Fruit fly (Drosophila melanogaster): ENCODE data around the gene Dip-B.

Gene Dip-B

DNA sequence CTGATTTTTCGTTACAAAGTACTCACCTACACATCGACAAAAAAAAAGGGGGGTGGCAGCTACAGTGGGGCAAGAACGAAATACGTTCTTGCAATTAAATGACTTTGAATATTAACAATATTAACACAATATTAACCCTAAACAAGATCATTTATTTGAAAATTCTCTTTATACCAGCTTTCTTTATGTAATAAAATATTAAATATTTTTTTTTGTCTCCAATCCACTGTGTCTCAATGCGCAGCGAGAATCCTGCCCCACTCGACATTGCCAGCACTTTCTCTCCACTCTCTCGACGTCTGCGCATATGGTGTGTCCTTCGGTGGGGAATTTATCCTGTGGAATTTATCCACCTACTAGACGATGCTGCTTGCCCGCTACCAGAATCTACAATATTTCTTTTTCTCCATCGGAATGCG lies 18.4 kb downstream of the Dip-B start (continued):
- peak; percentile 52; the same call in 1 of the 2 replicates for TF ChIP-seq GATAe (GFP tag; conservative IDR thresholded peaks at IDR 0.05)
- peak; percentile 86; the same call in 1 of the 2 replicates for TF ChIP-seq bowl (GFP tag; IDR thresholded peaks at IDR 0.05)
- peak; percentile 77 for TF ChIP-seq CG5180 (GFP tag; optimal IDR thresholded peaks at IDR 0.05)
- TF ChIP-seq Usf (GFP tag; optimal IDR thresholded peaks at IDR 0.05), result peak; percentile 36
- TF ChIP-seq D (optimal IDR thresholded peaks at IDR 0.05), result no peak
- TF ChIP-seq D (GFP tag; optimal IDR thresholded peaks at IDR 0.05), result peak; percentile 88
- TF ChIP-seq fd96Cb (tag; optimal IDR thresholded peaks at IDR 0.05), result peak; percentile 86
- no peak for TF ChIP-seq bigmax (GFP tag; optimal IDR thresholded peaks at IDR 0.05)

DNA sequence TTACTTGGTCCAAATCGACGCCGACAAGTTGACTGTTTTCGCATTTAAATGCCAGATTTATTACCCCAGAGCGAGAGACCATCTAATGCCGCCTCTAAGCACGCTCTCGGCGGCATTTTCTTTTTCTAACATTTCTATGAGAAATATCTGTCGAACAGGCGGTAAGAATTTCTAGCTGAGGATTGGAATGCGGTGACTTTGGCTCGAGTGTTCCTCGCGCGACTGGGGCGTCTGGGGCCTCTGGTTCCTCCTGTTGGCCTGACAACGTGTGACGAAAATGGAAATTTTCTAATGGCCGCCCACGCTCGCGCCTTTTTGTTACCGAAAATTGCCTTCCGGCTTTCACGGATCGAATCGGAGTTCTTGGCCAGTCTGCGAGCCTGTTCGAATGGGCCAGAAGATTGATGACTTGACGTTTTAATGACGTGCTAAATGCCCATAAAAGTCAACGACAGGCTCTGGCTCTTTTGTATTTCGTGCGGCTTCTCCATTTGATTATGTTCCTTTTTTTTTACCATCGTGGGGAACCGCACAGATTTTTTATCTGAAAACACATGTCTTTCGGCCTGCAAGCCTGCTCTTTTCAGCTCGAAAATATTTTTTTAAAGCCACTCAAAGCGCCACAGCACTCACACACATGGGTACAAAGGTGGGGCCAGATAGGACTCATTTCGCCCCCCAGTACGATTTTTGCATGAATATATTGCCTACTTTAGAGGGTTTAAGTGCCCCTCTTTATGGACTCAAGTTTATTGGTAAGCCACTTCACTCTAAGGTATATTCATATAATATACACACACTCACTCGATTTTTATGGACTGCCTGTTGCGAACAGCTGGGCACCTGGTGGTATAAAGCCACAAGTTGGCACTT lies 19.3 kb downstream of the Dip-B start:
- TF ChIP-seq inv (GFP tag; IDR thresholded peaks at IDR 0.05; ENCODE audit: partially characterized antibody), result no peak
- TF ChIP-seq yki (optimal IDR thresholded peaks at IDR 0.05), result no peak
- TF ChIP-seq E2f1 (GFP tag; IDR thresholded peaks at IDR 0.05), result peak; percentile 13; the same call in 1 of the 2 replicates
- peak; percentile 98 for TF ChIP-seq abd-A (tag; optimal IDR thresholded peaks at IDR 0.05)
- no peak for TF ChIP-seq danr (GFP tag; IDR thresholded peaks at IDR 0.05)
- no peak for TF ChIP-seq B-H2 (GFP tag; optimal IDR thresholded peaks at IDR 0.05)
- TF ChIP-seq lov (optimal IDR thresholded peaks at IDR 0.05), result no peak
- no peak for TF ChIP-seq lov (GFP tag; IDR thresholded peaks at IDR 0.05)
- TF ChIP-seq Myb (GFP tag; optimal IDR thresholded peaks at IDR 0.05), result no peak
- TF ChIP-seq CG14860 (GFP tag; IDR thresholded peaks at IDR 0.05; ENCODE audit: partially characterized antibody), result no peak
- no peak for TF ChIP-seq CG11723 (GFP tag; optimal IDR thresholded peaks at IDR 0.05)
- TF ChIP-seq Hr51 (GFP tag; optimal IDR thresholded peaks at IDR 0.05), result peak in 1 of 2 experiments; percentile 16
- TF ChIP-seq gro (GFP tag; optimal IDR thresholded peaks at IDR 0.05), result peak; percentile 35
- peak; percentile 51 for TF ChIP-seq Med (GFP tag)
- TF ChIP-seq tgo (GFP tag; IDR thresholded peaks at IDR 0.05), result no peak
- TF ChIP-seq sr (GFP tag; IDR thresholded peaks at IDR 0.05), result peak; percentile 48; the same call in 1 of the 3 replicates
- peak; percentile 35; the same call in 1 of the 2 replicates for TF ChIP-seq Bgb (GFP tag; IDR thresholded peaks at IDR 0.05; ENCODE audit: partially characterized antibody)
- no peak for TF ChIP-seq amos (GFP tag; IDR thresholded peaks at IDR 0.05; ENCODE audit: partially characterized antibody)
- TF ChIP-seq lola (GFP tag; optimal IDR thresholded peaks at IDR 0.05), result no peak
- TF ChIP-seq insv (GFP tag; optimal IDR thresholded peaks at IDR 0.05), result no peak
- TF ChIP-seq Lim3 (GFP tag; IDR thresholded peaks at IDR 0.05), result no peak
- peak; percentile 98 for TF ChIP-seq sd (tag; optimal IDR thresholded peaks at IDR 0.05)
- TF ChIP-seq PHDP (tag; optimal IDR thresholded peaks at IDR 0.05), result no peak
- TF ChIP-seq Ets65A (GFP tag), result peak; percentile 61
- TF ChIP-seq CG3838 (GFP tag; optimal IDR thresholded peaks at IDR 0.05), result no peak
- no peak for TF ChIP-seq mam (GFP tag; optimal IDR thresholded peaks at IDR 0.05)
- peak; percentile 87 for TF ChIP-seq CG31224 (GFP tag; IDR thresholded peaks at IDR 0.05)
- no peak for TF ChIP-seq ara (GFP tag; IDR thresholded peaks at IDR 0.05)
- no peak for TF ChIP-seq CG12744 (GFP tag; optimal IDR thresholded peaks at IDR 0.05)
- no peak for TF ChIP-seq corto (GFP tag; optimal IDR thresholded peaks at IDR 0.05)
- TF ChIP-seq scrt (GFP tag; optimal IDR thresholded peaks at IDR 0.05), result peak; percentile 98
- TF ChIP-seq Spps (tag; optimal IDR thresholded peaks at IDR 0.05), result no peak
- no peak for TF ChIP-seq NfI (GFP tag; optimal IDR thresholded peaks at IDR 0.05)
- TF ChIP-seq z (GFP tag; IDR thresholded peaks at IDR 0.05), result peak; percentile 84
- TF ChIP-seq CG8281 (tag; optimal IDR thresholded peaks at IDR 0.05), result peak; percentile 19
- TF ChIP-seq pros (GFP tag; optimal IDR thresholded peaks at IDR 0.05), result peak; percentile 13
- no peak for TF ChIP-seq jumu (GFP tag; optimal IDR thresholded peaks at IDR 0.05)
- TF ChIP-seq CG4360 (GFP tag; IDR thresholded peaks at IDR 0.05), result no peak
- no peak for TF ChIP-seq CG4282 (GFP tag; optimal IDR thresholded peaks at IDR 0.05)
- no peak for TF ChIP-seq ham (GFP tag; IDR thresholded peaks at IDR 0.05)

Measured in whole organism, embryonic.